Fruit fly (Drosophila melanogaster) Kc167 (cell line): Measurements from ENCODE around the gene CG11247.

Experiments
- Myc ChIP-seq: fragments of >200 bp; optimal IDR thresholded peaks from 2 replicates; lab custom pipeline; 2017; ENCODE audit warnings: missing external identifiers
- Sin3A ChIP-seq: fragments of >200 bp; optimal IDR thresholded peaks from 2 replicates; lab custom pipeline; 2018; ENCODE audit warnings: missing external identifiers
- h ChIP-seq: fragments of >200 bp; optimal IDR thresholded peaks from 3 replicates; lab custom pipeline; 2018; ENCODE audit warnings: missing external identifiers
- insv ChIP-seq: fragments of >200 bp; optimal IDR thresholded peaks from 3 replicates; lab custom pipeline; 2018; ENCODE audit warnings: missing external identifiers
- psq ChIP-seq: fragments of >200 bp; optimal IDR thresholded peaks from 2 replicates; lab custom pipeline; 2017; ENCODE audit warnings: missing external identifiers
- ttk ChIP-seq: sonication (Bioruptor generic); optimal IDR thresholded peaks from 2 replicates; lab custom pipeline; 2017; ENCODE audit warnings: missing external identifiers

dm6 chr3L:21756857-21757256 is 28.3 kb upstream of the CG11247 start, which contains the start of gene CG14564:
- TF ChIP-seq ttk (lab: Kevin White, UChicago) = no peak
- no peak for TF ChIP-seq Sin3A
- TF ChIP-seq h (lab: Kevin White, UChicago) = no peak
- TF ChIP-seq psq (lab: Kevin White, UChicago) = no peak
- no peak for TF ChIP-seq Myc (lab: Kevin White, UChicago)
- no peak for TF ChIP-seq insv (lab: Kevin White, UChicago)
